Worm (Caenorhabditis elegans) whole organism, young adult: Measurements from ENCODE around the gene rif-1.1.

Source experiments
- F33H1.4 ChIP-seq: fragments of 200-800 bp; sonication (Bioruptor generic); IDR thresholded peaks from 2 replicates; pipeline ENCODE4 v1.3.6; 2022; ENCODE audit warnings: missing genetic modification reagents, missing genetic modification characterization, missing compliant biosample characterization
- Y53G8AR.9 ChIP-seq: fragments of 200-800 bp; sonication (Bioruptor generic); conservative IDR thresholded peaks from 2 replicates; pipeline ENCODE4 v1.3.6; 2022; ENCODE audit warnings: missing genetic modification reagents, missing genetic modification characterization, missing compliant biosample characterization
- ama-1 ChIP-seq, 3 experiments: fragments of 150-350 bp in 1 of 3; sonication (generic microtip) in 2 of 3; optimal IDR thresholded peaks; 2 replicates each; lab custom pipeline; 2014 to 2018; ENCODE audit warnings: missing biosample characterization in 2 of 3, missing genetic modification characterization in 2 of 3, missing genetic modification reagents in 2 of 3
- ceh-79 ChIP-seq: sonication (generic microtip); optimal IDR thresholded peaks from 2 replicates; lab custom pipeline; 2017; ENCODE audit warnings: mild to moderate bottlenecking, missing genetic modification characterization, missing compliant biosample characterization
- chd-7 ChIP-seq: sonication (generic microtip); optimal IDR thresholded peaks from 2 replicates; lab custom pipeline; 2016; ENCODE audit warnings: mild to moderate bottlenecking, missing genetic modification characterization, moderate library complexity, missing compliant biosample characterization
- let-526 ChIP-seq: fragments of 200-800 bp; sonication (Bioruptor generic); IDR thresholded peaks from 2 replicates; pipeline ENCODE4 v1.3.6; 2022; ENCODE audit warnings: missing genetic modification reagents, missing genetic modification characterization, missing compliant biosample characterization
- lin-35 ChIP-seq, 3 experiments: fragments of 150-350 bp in 2 of 3; sonication (generic microtip) in 1 of 3; optimal IDR thresholded peaks; 2 replicates each; lab custom pipeline; 2014 to 2018; ENCODE audit warnings: missing biosample characterization in 3 of 3, missing genetic modification characterization in 3 of 3, missing genetic modification reagents in 3 of 3
- madf-10 ChIP-seq: sonication (generic microtip); optimal IDR thresholded peaks from 2 replicates; lab custom pipeline; 2016; ENCODE audit warnings: mild to moderate bottlenecking, missing genetic modification characterization, missing compliant biosample characterization
- pha-4 ChIP-seq: fragments of 150-350 bp; sonication (generic microtip); optimal IDR thresholded peaks from 2 replicates; lab custom pipeline; 2014; ENCODE audit warnings: missing biosample characterization, missing genetic modification reagents, missing genetic modification characterization
- snpc-4 ChIP-seq, 5 experiments: fragments of 150-350 bp in 1 of 5; sonication (generic microtip) in 4 of 5; optimal IDR thresholded peaks; 2 replicates each; lab custom pipeline; 2014 to 2018; ENCODE audit warnings: missing genetic modification characterization in 5 of 5, missing biosample characterization in 3 of 5, antibody characterized with exemption in 2 of 5, mild to moderate bottlenecking in 2 of 5, missing compliant biosample characterization in 2 of 5, missing genotype in 2 of 5, moderate library complexity in 2 of 5, missing genetic modification reagents in 1 of 5
- sptf-2 ChIP-seq: fragments of 200-800 bp; sonication (Bioruptor generic); optimal IDR thresholded peaks from 2 replicates; lab custom pipeline; 2018; ENCODE audit warnings: mild to moderate bottlenecking, missing genetic modification characterization, missing compliant biosample characterization
- tlf-1 ChIP-seq: fragments of 200-800 bp; sonication (Bioruptor generic); optimal IDR thresholded peaks from 2 replicates; lab custom pipeline; 2018; ENCODE audit warnings: mild to moderate bottlenecking, missing genetic modification characterization, missing compliant biosample characterization

ce11 chrIV:17467825-17468224, 6.8 kb upstream of the rif-1.1 start:
- TF ChIP-seq Y53G8AR.9: 0 out of 2 replicates have a peak, but pooled peaks have one; percentile 31
- no peak for TF ChIP-seq let-526
- TF ChIP-seq snpc-4 (GFP tag; optimal IDR thresholded peaks at IDR 0.05; lab: Kevin White, UChicago): no peak
- TF ChIP-seq snpc-4 (tag; optimal IDR thresholded peaks at IDR 0.05; lab: Kevin White, UChicago): no peak
- TF ChIP-seq pha-4 (tag; lab: Kevin White, UChicago): no peak
- no peak for TF ChIP-seq tlf-1 (GFP tag; lab: Kevin White, UChicago)
- TF ChIP-seq lin-35 (GFP tag; optimal IDR thresholded peaks at IDR 0.05; lab: Kevin White, UChicago): no peak
- no peak for TF ChIP-seq ceh-79 (tag; lab: Kevin White, UChicago)
- TF ChIP-seq F33H1.4 (GFP tag; lab: Robert Waterston, UW): no peak
- no peak for TF ChIP-seq madf-10
- TF ChIP-seq sptf-2 (GFP tag; lab: Kevin White, UChicago): no peak
- no peak for TF ChIP-seq chd-7 (tag; lab: Kevin White, UChicago)
- no peak for TF ChIP-seq ama-1 (optimal IDR thresholded peaks at IDR 0.05; lab: Kevin White, UChicago)
- no peak for TF ChIP-seq ama-1 (GFP tag; optimal IDR thresholded peaks at IDR 0.05; lab: Kevin White, UChicago)
